Worm (Caenorhabditis elegans): Measurements from ENCODE around the gene arid-1.

DNA sequence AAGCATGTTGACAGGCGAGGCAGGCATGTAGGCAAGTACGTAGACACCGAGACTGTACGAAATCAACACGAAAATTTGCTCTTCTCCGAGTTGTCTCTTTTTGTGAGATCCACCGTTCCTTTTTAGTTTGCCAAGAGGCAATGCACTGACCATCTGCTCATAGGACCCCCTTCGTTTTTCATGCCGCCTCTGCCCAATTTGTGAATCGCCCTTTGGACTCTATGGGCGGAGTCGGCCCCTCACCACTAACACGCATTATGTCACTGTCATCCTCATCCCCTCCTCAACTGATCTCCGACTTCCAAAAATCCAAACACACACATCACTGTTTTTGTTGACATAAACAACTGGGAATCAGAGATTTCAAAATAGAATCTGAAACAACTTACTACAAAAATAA lies 32.1 kb upstream of the arid-1 start:
- TF ChIP-seq lin-39 (tag; optimal IDR thresholded peaks at IDR 0.05) = no peak
- no peak for TF ChIP-seq jun-1 (tag; optimal IDR thresholded peaks at IDR 0.05)
- no peak for TF ChIP-seq snpc-4 (tag; optimal IDR thresholded peaks at IDR 0.05)
- TF ChIP-seq irx-1 (tag; optimal IDR thresholded peaks at IDR 0.05) = no peak
- TF ChIP-seq unc-30 (tag; optimal IDR thresholded peaks at IDR 0.05) = no peak
- TF ChIP-seq nhr-12 (tag; optimal IDR thresholded peaks at IDR 0.05) = no peak
- TF ChIP-seq nhr-237 (tag; optimal IDR thresholded peaks at IDR 0.05) = no peak
- TF ChIP-seq pax-3 (tag; optimal IDR thresholded peaks at IDR 0.05) = no peak
- no peak for TF ChIP-seq fos-1 (tag; optimal IDR thresholded peaks at IDR 0.05)
- TF ChIP-seq unc-62 (GFP tag; optimal IDR thresholded peaks at IDR 0.05) = no peak
- TF ChIP-seq ztf-11 (tag; optimal IDR thresholded peaks at IDR 0.05) = no peak
- no peak for TF ChIP-seq mab-9 (GFP tag; IDR thresholded peaks at IDR 0.05)
- TF ChIP-seq nhr-85 (tag) = no peak
